Worm (Caenorhabditis elegans) whole organism, L2 larva: ENCODE data around the gene lgc-56.

Experiments used
- C34F6.9 ChIP-seq: fragments of 150-350 bp; optimal IDR thresholded peaks from 2 replicates; lab custom pipeline; 2014; ENCODE audit warnings: missing biosample characterization, missing genetic modification characterization
- F13H6.1 ChIP-seq: sonication (generic microtip); optimal IDR thresholded peaks from 2 replicates; lab custom pipeline; 2016; ENCODE audit warnings: missing genetic modification characterization, missing compliant biosample characterization
- Y55F3AM.14 ChIP-seq: fragments of 200-800 bp; sonication (Bioruptor generic); optimal IDR thresholded peaks from 2 replicates; lab custom pipeline; 2018; ENCODE audit warnings: mild to moderate bottlenecking, missing genetic modification characterization, missing compliant biosample characterization
- ZK546.5 ChIP-seq: sonication (generic microtip); optimal IDR thresholded peaks from 2 replicates; lab custom pipeline; 2017; ENCODE audit warnings: missing biosample characterization, missing genetic modification characterization
- aly-2 ChIP-seq: fragments of 150-350 bp; optimal IDR thresholded peaks from 2 replicates; lab custom pipeline; 2014; ENCODE audit warnings: missing biosample characterization, missing genetic modification characterization
- ama-1 ChIP-seq: fragments of 150-350 bp; optimal IDR thresholded peaks from 2 replicates; lab custom pipeline; 2018; ENCODE audit warnings: inconsistent platforms
- ceh-16 ChIP-seq: fragments of 150-350 bp; optimal IDR thresholded peaks from 2 replicates; lab custom pipeline; 2014; ENCODE audit warnings: missing biosample characterization, missing genetic modification characterization
- ceh-82 ChIP-seq: fragments of 150-350 bp; optimal IDR thresholded peaks from 2 replicates; lab custom pipeline; 2014; ENCODE audit warnings: missing biosample characterization, missing genetic modification characterization
- crh-2 ChIP-seq: sonication (generic microtip); optimal IDR thresholded peaks from 2 replicates; lab custom pipeline; 2017; ENCODE audit warnings: missing biosample characterization, missing genetic modification characterization
- dmd-4 ChIP-seq: sonication (generic microtip); optimal IDR thresholded peaks from 2 replicates; lab custom pipeline; 2017; ENCODE audit warnings: missing biosample characterization, missing genetic modification characterization
- egl-27 ChIP-seq: sonication (generic microtip); optimal IDR thresholded peaks from 3 replicates; lab custom pipeline; 2017; ENCODE audit warnings: missing biosample characterization, missing genetic modification reagents, missing genetic modification characterization
- elt-3 ChIP-seq: sonication (generic microtip); optimal IDR thresholded peaks from 2 replicates; lab custom pipeline; 2017; ENCODE audit warnings: missing biosample characterization, missing genetic modification characterization
- fos-1 ChIP-seq: fragments of 150-350 bp; optimal IDR thresholded peaks from 2 replicates; lab custom pipeline; 2014; ENCODE audit warnings: missing biosample characterization, missing genetic modification characterization
- gmeb-1 ChIP-seq: fragments of 150-350 bp; optimal IDR thresholded peaks from 2 replicates; lab custom pipeline; 2014; ENCODE audit warnings: missing biosample characterization, missing genetic modification characterization
- lin-11 ChIP-seq: fragments of 150-350 bp; sonication (generic microtip); optimal IDR thresholded peaks from 2 replicates; lab custom pipeline; 2014; ENCODE audit warnings: missing biosample characterization, missing genetic modification characterization, inconsistent platforms, mixed read lengths
- lin-13 ChIP-seq: fragments of 150-350 bp; optimal IDR thresholded peaks from 2 replicates; lab custom pipeline; 2014; ENCODE audit warnings: missing biosample characterization, missing genetic modification reagents, missing genetic modification characterization
- lin-39 ChIP-seq: fragments of 150-350 bp; optimal IDR thresholded peaks from 2 replicates; lab custom pipeline; 2014; ENCODE audit warnings: missing biosample characterization, missing genetic modification reagents, missing genetic modification characterization
- lsy-2 ChIP-seq, 2 experiments: fragments of 150-350 bp in 1 of 2; sonication (generic microtip) in 1 of 2; optimal IDR thresholded peaks; 2 replicates each; lab custom pipeline; 2014 to 2017; ENCODE audit warnings: missing biosample characterization in 2 of 2, missing genetic modification characterization in 2 of 2
- mab-5 ChIP-seq: fragments of 150-350 bp; optimal IDR thresholded peaks from 2 replicates; lab custom pipeline; 2014; ENCODE audit warnings: missing biosample characterization, missing genetic modification characterization
- mbf-1 ChIP-seq: sonication (generic microtip); optimal IDR thresholded peaks from 2 replicates; lab custom pipeline; 2017; ENCODE audit warnings: missing biosample characterization, missing genetic modification characterization
- mdl-1 ChIP-seq, 2 experiments: fragments of 150-350 bp in 1 of 2; sonication (generic microtip) in 1 of 2; optimal IDR thresholded peaks; 2 replicates each; lab custom pipeline; 2017; ENCODE audit warnings: missing biosample characterization in 2 of 2, missing genetic modification characterization in 2 of 2
- nhr-10 ChIP-seq: sonication (generic microtip); optimal IDR thresholded peaks from 2 replicates; lab custom pipeline; 2017; ENCODE audit warnings: missing biosample characterization, missing genetic modification characterization
- nhr-129 ChIP-seq: fragments of 150-350 bp; optimal IDR thresholded peaks from 2 replicates; lab custom pipeline; 2014; ENCODE audit warnings: missing biosample characterization, missing genetic modification characterization
- nhr-21 ChIP-seq: fragments of 150-350 bp; optimal IDR thresholded peaks from 2 replicates; lab custom pipeline; 2014; ENCODE audit warnings: missing biosample characterization, missing genetic modification characterization
- nhr-6 ChIP-seq: fragments of 150-350 bp; optimal IDR thresholded peaks from 2 replicates; lab custom pipeline; 2014; ENCODE audit warnings: missing biosample characterization, missing genetic modification characterization
- peb-1 ChIP-seq: fragments of 150-350 bp; optimal IDR thresholded peaks from 2 replicates; lab custom pipeline; 2014; ENCODE audit warnings: missing biosample characterization, missing genetic modification characterization
- sma-3 ChIP-seq: sonication (generic microtip); optimal IDR thresholded peaks from 2 replicates; lab custom pipeline; 2016; ENCODE audit warnings: missing genetic modification reagents, missing genetic modification characterization, missing compliant biosample characterization
- sma-9 ChIP-seq, 2 experiments: fragments of 150-350 bp in 1 of 2; sonication (generic microtip) in 1 of 2; optimal IDR thresholded peaks; 2 replicates each; lab custom pipeline; 2014 to 2016; ENCODE audit warnings: missing genetic modification characterization in 2 of 2, mild to moderate bottlenecking in 1 of 2, missing biosample characterization in 1 of 2, missing compliant biosample characterization in 1 of 2, missing genetic modification reagents in 1 of 2, moderate library complexity in 1 of 2
- snpc-4 ChIP-seq: fragments of 150-350 bp; optimal IDR thresholded peaks from 2 replicates; lab custom pipeline; 2014; ENCODE audit warnings: missing biosample characterization, missing genetic modification characterization
- unc-55 ChIP-seq: fragments of 150-350 bp; sonication (generic microtip); optimal IDR thresholded peaks from 3 replicates; lab custom pipeline; 2014; ENCODE audit warnings: missing biosample characterization, missing genetic modification reagents, missing genetic modification characterization
- zag-1 ChIP-seq: fragments of 150-350 bp; optimal IDR thresholded peaks from 2 replicates; lab custom pipeline; 2014; ENCODE audit warnings: missing biosample characterization, missing genetic modification characterization
- ztf-4 ChIP-seq: fragments of 150-350 bp; optimal IDR thresholded peaks from 2 replicates; lab custom pipeline; 2014; ENCODE audit warnings: missing biosample characterization, missing genetic modification characterization

lgc-56 gene

DNA sequence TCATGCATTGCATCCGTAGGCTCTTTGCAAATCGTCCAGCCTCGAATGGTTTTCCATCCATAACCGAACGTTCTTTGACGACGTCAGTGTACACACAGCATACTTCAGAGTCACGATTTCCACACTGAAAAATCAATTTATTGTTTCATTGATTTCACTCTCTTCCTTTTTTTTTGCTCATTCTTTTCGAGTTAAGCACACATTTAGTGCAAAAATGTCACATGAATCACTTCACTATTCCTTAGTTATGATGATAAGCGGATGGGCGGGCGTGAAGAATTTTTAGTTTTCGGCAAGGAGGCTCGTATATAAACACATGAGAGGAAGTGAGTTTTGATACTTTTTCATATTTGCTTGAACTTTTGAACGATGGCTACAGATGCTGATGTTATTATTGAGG is 44.7 kb upstream of the lgc-56 start, which contains the start of gene txt-9:
txt-9 (plus strand) TSS at position 336 of the 400 bp plus-strand sequence.
- no peak for TF ChIP-seq lin-39 (tag; lab: Kevin White, UChicago)
- TF ChIP-seq fos-1 (tag; lab: Kevin White, UChicago) = peak; percentile 45
- TF ChIP-seq dmd-4 (tag; lab: Kevin White, UChicago) = no peak

DNA sequence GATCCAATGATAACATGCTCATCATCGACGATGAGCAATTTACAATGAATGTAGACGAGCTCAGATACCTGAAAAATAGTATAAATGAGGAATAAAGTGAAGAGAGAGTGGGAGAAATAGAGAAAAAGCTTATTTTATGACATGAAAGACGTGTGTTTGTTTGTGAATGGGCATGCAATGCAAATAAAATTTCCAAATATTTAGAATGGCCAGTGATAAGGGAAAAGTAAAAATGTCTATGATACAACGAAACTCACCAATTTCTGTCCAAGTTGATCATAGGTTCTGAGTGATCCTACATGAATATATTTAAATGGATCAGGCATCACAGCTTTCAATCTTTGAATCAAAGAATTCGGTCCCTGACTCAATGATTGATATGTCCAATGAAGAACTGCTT is 44.0 kb upstream of the lgc-56 start:
- TF ChIP-seq nhr-129 (tag; lab: Kevin White, UChicago) = no peak
- no peak for TF ChIP-seq ZK546.5
- TF ChIP-seq aly-2 = no peak
- TF ChIP-seq ama-1 (lab: Kevin White, UChicago) = no peak
- TF ChIP-seq fos-1 (tag; lab: Kevin White, UChicago) = peak; percentile 46
- TF ChIP-seq F13H6.1 (tag; lab: Kevin White, UChicago) = no peak

DNA sequence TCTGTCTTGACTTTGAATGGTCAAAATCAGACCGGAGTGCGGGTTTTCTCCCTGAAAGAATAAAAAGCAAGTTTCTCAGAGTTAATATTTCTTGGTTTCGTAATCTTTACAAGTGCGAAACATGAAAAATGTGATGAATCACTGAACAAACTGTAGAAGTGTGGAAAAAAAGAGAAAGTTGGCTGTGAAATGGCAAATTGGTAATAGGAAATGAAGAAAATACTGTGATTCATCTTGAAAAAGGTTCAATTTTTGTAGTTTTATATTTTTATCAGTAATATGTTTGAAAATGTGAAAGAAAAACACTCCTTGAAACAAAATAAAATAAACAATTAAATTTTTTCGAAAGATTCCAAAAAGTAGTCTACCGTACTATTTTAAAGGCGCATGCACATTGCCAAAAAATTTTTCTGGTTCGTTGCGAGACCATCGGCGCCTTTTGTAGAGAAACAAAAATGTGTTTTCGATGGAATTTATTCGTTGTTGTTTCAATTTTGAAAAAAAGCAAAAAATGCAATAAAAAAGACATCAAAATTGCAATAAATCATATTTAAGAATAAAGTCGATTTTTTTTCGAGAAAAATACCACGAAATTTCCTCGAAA is 38.4 kb upstream of the lgc-56 start, which contains the start of gene pld-1:
pld-1 (minus strand) TSS at position 51 of the 604 bp plus-strand sequence.
- TF ChIP-seq elt-3 (tag; lab: Kevin White, UChicago) = no peak
- TF ChIP-seq mab-5 = no peak
- TF ChIP-seq dmd-4 (tag; lab: Kevin White, UChicago) = no peak
- TF ChIP-seq nhr-21 = no peak
- TF ChIP-seq peb-1 (tag; lab: Kevin White, UChicago) = no peak
- no peak for TF ChIP-seq nhr-10
- no peak for TF ChIP-seq zag-1 (tag; lab: Kevin White, UChicago)
- TF ChIP-seq ZK546.5 = no peak
- TF ChIP-seq lin-11 (tag; lab: Kevin White, UChicago) = no peak
- TF ChIP-seq nhr-6 (tag; lab: Kevin White, UChicago) = no peak
- no peak for TF ChIP-seq gmeb-1 (tag; lab: Kevin White, UChicago)
- no peak for TF ChIP-seq lsy-2 (tag; optimal IDR thresholded peaks at IDR 0.05; lab: Kevin White, UChicago)
- TF ChIP-seq ceh-16 (tag; lab: Kevin White, UChicago) = no peak
- TF ChIP-seq Y55F3AM.14 (GFP tag; lab: Kevin White, UChicago) = no peak
- TF ChIP-seq mdl-1 (tag; optimal IDR thresholded peaks at IDR 0.05; lab: Kevin White, UChicago) = no peak
- no peak for TF ChIP-seq C34F6.9
- TF ChIP-seq lin-39 (tag; lab: Kevin White, UChicago) = no peak
- no peak for TF ChIP-seq sma-9 (GFP tag; optimal IDR thresholded peaks at IDR 0.05; lab: Kevin White, UChicago)
- no peak for TF ChIP-seq sma-9 (tag; optimal IDR thresholded peaks at IDR 0.05; lab: Kevin White, UChicago)

DNA sequence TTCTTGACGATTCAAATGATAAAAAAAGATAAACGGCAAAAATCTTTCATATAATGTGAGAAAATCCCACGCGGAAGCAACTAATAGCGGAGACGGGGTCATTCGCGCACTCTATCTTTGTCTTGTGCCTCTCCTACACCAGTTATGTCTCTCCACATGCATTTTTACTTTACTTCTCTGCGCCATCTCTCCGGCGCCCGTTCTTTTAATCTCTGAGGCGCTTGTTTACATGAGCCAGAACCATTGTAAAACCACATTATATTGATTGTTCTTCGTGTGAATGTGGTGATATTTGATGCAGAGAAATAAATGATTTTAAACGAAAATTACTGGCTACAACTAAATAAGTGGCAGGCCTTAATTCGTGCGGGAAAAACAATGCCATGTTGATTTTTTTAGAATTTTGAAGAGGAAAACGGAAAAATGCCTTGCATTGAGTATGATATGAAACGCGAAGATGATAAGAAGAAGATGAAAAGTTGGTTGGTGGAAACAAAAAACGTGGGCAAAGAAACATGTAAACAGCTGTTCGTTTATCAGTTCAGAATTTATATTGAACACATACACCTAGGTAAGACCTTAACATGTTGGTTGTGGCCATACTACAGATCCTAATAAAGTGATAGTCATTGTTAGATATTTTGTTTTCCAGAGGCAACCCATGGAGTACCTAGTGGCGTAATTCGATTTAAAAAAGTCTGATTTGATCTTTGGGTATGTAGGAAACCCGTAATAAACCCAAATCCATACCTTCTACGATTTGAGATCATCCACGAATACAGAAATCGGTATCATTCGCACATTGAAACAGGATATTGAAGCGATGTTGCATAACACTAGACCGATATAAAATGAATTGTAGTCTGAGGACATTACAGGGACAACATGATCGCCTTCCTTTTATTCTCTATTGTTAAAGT is 37.6 kb upstream of the lgc-56 start, which contains the start of gene C04G6.2:
C04G6.2 (plus strand) TSS at position 870 of the 920 bp plus-strand sequence.
- TF ChIP-seq sma-9 (GFP tag; optimal IDR thresholded peaks at IDR 0.05; lab: Kevin White, UChicago) = peak; percentile 69
- no peak for TF ChIP-seq sma-9 (tag; optimal IDR thresholded peaks at IDR 0.05; lab: Kevin White, UChicago)
- TF ChIP-seq unc-55 (GFP tag; lab: Kevin White, UChicago) = peak; percentile 51
- TF ChIP-seq lin-39 (tag; lab: Kevin White, UChicago) = no peak
- TF ChIP-seq F13H6.1 (tag; lab: Kevin White, UChicago) = peak; percentile 84
- peak; percentile 11 for TF ChIP-seq ztf-4 (tag; lab: Kevin White, UChicago)
- no peak for TF ChIP-seq ZK546.5
- TF ChIP-seq mbf-1 (tag; lab: Kevin White, UChicago) = no peak
- peak; percentile 18 for TF ChIP-seq nhr-6 (tag; lab: Kevin White, UChicago)
- TF ChIP-seq egl-27 = peak; percentile 22
- TF ChIP-seq ama-1 (lab: Kevin White, UChicago) = peak; percentile 37
- peak; percentile 32 for TF ChIP-seq sma-3 (GFP tag; lab: Kevin White, UChicago)
- peak; percentile 55 for TF ChIP-seq nhr-129 (tag; lab: Kevin White, UChicago)
- TF ChIP-seq mdl-1 (tag; optimal IDR thresholded peaks at IDR 0.05; lab: Kevin White, UChicago) = peak in 1 of 2 experiments; percentile 36
- peak; percentile 19 for TF ChIP-seq fos-1 (tag; lab: Kevin White, UChicago)
- peak; percentile 36 for TF ChIP-seq gmeb-1 (tag; lab: Kevin White, UChicago)
- no peak for TF ChIP-seq ceh-82
- TF ChIP-seq lsy-2 (tag; optimal IDR thresholded peaks at IDR 0.05; lab: Kevin White, UChicago) = peak in 1 of 2 experiments; percentile 71
- TF ChIP-seq lin-13 (GFP tag; lab: Kevin White, UChicago) = peak; percentile 31
- TF ChIP-seq crh-2 (tag; lab: Kevin White, UChicago) = peak; percentile 62
- TF ChIP-seq mab-5 = no peak
- TF ChIP-seq snpc-4 (tag; lab: Kevin White, UChicago) = peak; percentile 5
- TF ChIP-seq C34F6.9 = peak; percentile 75
